Fruit fly (Drosophila melanogaster) whole organism, embryonic: ENCODE measurements around the gene CG5171.

Experiments used
- Atf-2 ChIP-seq: fragments of 200-800 bp; sonication (Bioruptor generic); optimal IDR thresholded peaks from 2 replicates; lab custom pipeline; 2016; ENCODE audit warnings: missing biosample characterization, missing genetic modification characterization
- Awh ChIP-seq: fragments of 200-800 bp; sonication (Bioruptor generic); IDR thresholded peaks from 2 replicates; pipeline ENCODE4, ENCODE4 v1.3.6; 2022; ENCODE audit warnings: missing biosample characterization, missing genetic modification characterization
- CG1024 ChIP-seq: fragments of 200-800 bp; sonication (Bioruptor generic); IDR thresholded peaks from 2 replicates; pipeline ENCODE4 v1.3.6; 2022; ENCODE audit warnings: missing biosample characterization, missing genetic modification characterization
- CG10366 ChIP-seq: fragments of 200-800 bp; sonication (Bioruptor generic); IDR thresholded peaks from 2 replicates; pipeline ENCODE4 v1.3.6; 2022; ENCODE audit warnings: missing biosample characterization, missing genetic modification characterization
- CG10462 ChIP-seq: fragments of 200-800 bp; sonication (Bioruptor generic); optimal IDR thresholded peaks from 2 replicates; lab custom pipeline; 2016; ENCODE audit warnings: missing biosample characterization, missing genetic modification characterization
- CG12299 ChIP-seq: fragments of 200-800 bp; sonication (Bioruptor generic); optimal IDR thresholded peaks from 2 replicates; lab custom pipeline; 2018; ENCODE audit warnings: missing biosample characterization, mild to moderate bottlenecking, missing genetic modification characterization
- CG13624 ChIP-seq: fragments of 200-800 bp; sonication (Bioruptor generic); optimal IDR thresholded peaks from 2 replicates; lab custom pipeline; 2016; ENCODE audit warnings: missing biosample characterization, missing genetic modification characterization
- CG14014 ChIP-seq: fragments of 200-800 bp; sonication (Bioruptor generic); IDR thresholded peaks from 2 replicates; pipeline ENCODE4 v1.3.6; 2022; ENCODE audit warnings: missing biosample characterization, missing genetic modification characterization
- CG15514 ChIP-seq: fragments of 200-800 bp; sonication (Bioruptor generic); optimal IDR thresholded peaks from 3 replicates; lab custom pipeline; 2017; ENCODE audit warnings: missing biosample characterization, missing genetic modification characterization, mild to moderate bottlenecking, moderate library complexity, missing genetic modification reagents
- CG17328 ChIP-seq: fragments of 200-800 bp; sonication (Bioruptor generic); IDR thresholded peaks from 2 replicates; pipeline ENCODE4 v1.3.6; 2022; ENCODE audit warnings: missing biosample characterization, missing genetic modification characterization
- CG2889 ChIP-seq: fragments of 200-800 bp; sonication (Bioruptor generic); IDR thresholded peaks from 3 replicates; pipeline ENCODE4 v1.3.6; 2022; ENCODE audit warnings: missing biosample characterization, missing genetic modification characterization
- CG3847 ChIP-seq: fragments of 200-800 bp; sonication (Bioruptor generic); IDR thresholded peaks from 2 replicates; pipeline ENCODE4 v1.3.6; 2022; ENCODE audit warnings: missing biosample characterization, missing genetic modification characterization
- CG4854 ChIP-seq: fragments of 200-800 bp; sonication (Bioruptor generic); optimal IDR thresholded peaks from 2 replicates; lab custom pipeline; 2016; ENCODE audit warnings: missing biosample characterization, missing genetic modification characterization, inconsistent platforms
- CG5245 ChIP-seq: fragments of 200-800 bp; sonication (Bioruptor generic); optimal IDR thresholded peaks from 3 replicates; lab custom pipeline; 2016; ENCODE audit warnings: missing biosample characterization, missing genetic modification characterization
- CG8290 ChIP-seq, 3 experiments: fragments of 200-800 bp; sonication (Bioruptor generic); optimal IDR thresholded peaks; 2 replicates each; lab custom pipeline; 2016 to 2019; ENCODE audit warnings: missing biosample characterization in 3 of 3, missing genetic modification characterization in 3 of 3, mild to moderate bottlenecking in 2 of 3, moderate library complexity in 1 of 3
- CG9797 ChIP-seq: fragments of 200-800 bp; sonication (Bioruptor generic); optimal IDR thresholded peaks from 3 replicates; lab custom pipeline; 2018; ENCODE audit warnings: missing biosample characterization, mild to moderate bottlenecking, missing genetic modification characterization
- CG9932 ChIP-seq: fragments of 200-800 bp; sonication (Bioruptor generic); IDR thresholded peaks from 2 replicates; pipeline ENCODE4 v1.3.6; 2022; ENCODE audit warnings: missing biosample characterization, missing genetic modification characterization
- CHES-1-like ChIP-seq: fragments of 200-800 bp; sonication (Bioruptor generic); optimal IDR thresholded peaks from 2 replicates; lab custom pipeline; 2016; ENCODE audit warnings: missing biosample characterization, missing genetic modification characterization
- CkIIα-i1 ChIP-seq: fragments of 200-800 bp; sonication (Bioruptor generic); IDR thresholded peaks from 2 replicates; pipeline ENCODE4 v1.3.6; 2022; ENCODE audit warnings: missing biosample characterization, missing genetic modification characterization
- CrebB ChIP-seq: fragments of 200-800 bp; sonication (Bioruptor generic); optimal IDR thresholded peaks from 3 replicates; lab custom pipeline; 2018; ENCODE audit warnings: missing biosample characterization, mild to moderate bottlenecking, missing genetic modification characterization
- D19A ChIP-seq: fragments of 200-800 bp; optimal IDR thresholded peaks from 3 replicates; lab custom pipeline; 2019; ENCODE audit warnings: missing biosample characterization, mild to moderate bottlenecking, missing genetic modification characterization, moderate library complexity
- Ets65A ChIP-seq: fragments of 200-800 bp; sonication (Bioruptor generic); peaks from one replicate; lab custom pipeline; 2016; ENCODE audit warnings: missing biosample characterization, missing genetic modification characterization
- Gsc ChIP-seq: fragments of 200-800 bp; sonication (Bioruptor generic); IDR thresholded peaks from 2 replicates; pipeline ENCODE4 v1.3.6; 2022; ENCODE audit warnings: missing biosample characterization, missing genetic modification characterization
- Gug ChIP-seq: fragments of 200-800 bp; sonication (Bioruptor generic); IDR thresholded peaks from 4 replicates; pipeline ENCODE4 v1.3.6; 2022; ENCODE audit warnings: missing biosample characterization, missing genetic modification characterization
- H2.0 ChIP-seq: fragments of 200-800 bp; sonication (Bioruptor generic); IDR thresholded peaks from 2 replicates; pipeline ENCODE4 v1.3.6; 2022; ENCODE audit warnings: missing biosample characterization, missing genetic modification characterization
- HLHmδ ChIP-seq: fragments of 200-800 bp; sonication (Bioruptor generic); optimal IDR thresholded peaks from 2 replicates; lab custom pipeline; 2018; ENCODE audit warnings: missing biosample characterization, mild to moderate bottlenecking, missing genetic modification characterization, moderate library complexity
- Hr51 ChIP-seq, 2 experiments: fragments of 200-800 bp; sonication (Bioruptor generic); optimal IDR thresholded peaks; 2 replicates in 1 of 2; 3 replicates in 1 of 2; lab custom pipeline; 2016 to 2018; ENCODE audit warnings: missing biosample characterization in 2 of 2, missing genetic modification characterization in 2 of 2, mild to moderate bottlenecking in 1 of 2, moderate library complexity in 1 of 2
- MBD-R2 ChIP-seq: fragments of 200-800 bp; sonication (Bioruptor generic); IDR thresholded peaks from 2 replicates; pipeline ENCODE4 v1.3.6; 2022; ENCODE audit warnings: missing biosample characterization, missing genetic modification characterization
- Ptx1 ChIP-seq: fragments of 200-800 bp; sonication (Bioruptor generic); IDR thresholded peaks from 2 replicates; pipeline ENCODE4 v1.3.6; 2022; ENCODE audit warnings: missing biosample characterization, missing genetic modification characterization
- Sox102F ChIP-seq: fragments of 200-800 bp; sonication (Bioruptor generic); optimal IDR thresholded peaks from 2 replicates; lab custom pipeline; 2018; ENCODE audit warnings: missing biosample characterization, mild to moderate bottlenecking, missing genetic modification characterization, moderate library complexity
- Spps ChIP-seq: fragments of 200-800 bp; sonication (Bioruptor generic); optimal IDR thresholded peaks from 2 replicates; lab custom pipeline; 2018; ENCODE audit warnings: missing biosample characterization, mild to moderate bottlenecking, missing genetic modification characterization
- Sry-β ChIP-seq: fragments of 200-800 bp; sonication (Bioruptor generic); optimal IDR thresholded peaks from 2 replicates; lab custom pipeline; 2018; ENCODE audit warnings: missing biosample characterization, mild to moderate bottlenecking, missing genetic modification characterization, moderate library complexity
- al ChIP-seq: fragments of 200-800 bp; sonication (Bioruptor generic); IDR thresholded peaks from 2 replicates; pipeline ENCODE4 v1.3.6; 2022; ENCODE audit warnings: missing biosample characterization, missing genetic modification characterization
- ase ChIP-seq: fragments of 200-800 bp; sonication (Bioruptor generic); IDR thresholded peaks from 3 replicates; pipeline ENCODE4 v1.3.6; 2022; ENCODE audit warnings: missing biosample characterization, missing genetic modification characterization
- ash1 ChIP-seq: fragments of 200-800 bp; sonication (Bioruptor generic); optimal IDR thresholded peaks from 2 replicates; lab custom pipeline; 2018; ENCODE audit warnings: missing biosample characterization, mild to moderate bottlenecking, missing genetic modification characterization
- az2 ChIP-seq: fragments of 200-800 bp; sonication (Bioruptor generic); optimal IDR thresholded peaks from 3 replicates; lab custom pipeline; 2016; ENCODE audit warnings: missing biosample characterization, missing genetic modification characterization
- bbx ChIP-seq: fragments of 200-800 bp; sonication (Bioruptor generic); IDR thresholded peaks from 2 replicates; pipeline ENCODE4 v1.3.6; 2022; ENCODE audit warnings: missing biosample characterization, missing genetic modification characterization; ENCODE audit not compliant: partially characterized antibody
- bcd ChIP-seq: fragments of 200-800 bp; sonication (Bioruptor generic); optimal IDR thresholded peaks from 2 replicates; lab custom pipeline; 2017; ENCODE audit warnings: missing biosample characterization, mild to moderate bottlenecking, missing genetic modification characterization
- caup ChIP-seq: fragments of 200-800 bp; sonication (Bioruptor generic); optimal IDR thresholded peaks from 3 replicates; lab custom pipeline; 2017; ENCODE audit warnings: missing biosample characterization, mild to moderate bottlenecking, missing genetic modification characterization, moderate library complexity; ENCODE audit not compliant: severe bottlenecking
- chinmo ChIP-seq: fragments of 200-800 bp; sonication (Bioruptor generic); IDR thresholded peaks from 4 replicates; pipeline ENCODE4 v1.3.6; 2022; ENCODE audit warnings: missing biosample characterization, missing genetic modification characterization; ENCODE audit not compliant: partially characterized antibody
- cwo ChIP-seq: fragments of 200-800 bp; sonication (Bioruptor generic); optimal IDR thresholded peaks from 3 replicates; lab custom pipeline; 2017; ENCODE audit warnings: missing biosample characterization, missing genetic modification characterization, mild to moderate bottlenecking, moderate library complexity, missing genetic modification reagents
- dimm ChIP-seq: fragments of 200-800 bp; sonication (Bioruptor generic); IDR thresholded peaks from 2 replicates; pipeline ENCODE4 v1.3.6; 2022; ENCODE audit warnings: missing biosample characterization, missing genetic modification characterization
- dmrt11E ChIP-seq: fragments of 200-800 bp; sonication (Bioruptor generic); optimal IDR thresholded peaks from 3 replicates; lab custom pipeline; 2018; ENCODE audit warnings: missing biosample characterization, mild to moderate bottlenecking, missing genetic modification characterization, moderate library complexity
- fd96Cb ChIP-seq: fragments of 200-800 bp; sonication (Bioruptor generic); optimal IDR thresholded peaks from 2 replicates; lab custom pipeline; 2018; ENCODE audit warnings: missing biosample characterization, mild to moderate bottlenecking, missing genetic modification characterization, moderate library complexity
- gce ChIP-seq: fragments of 200-800 bp; sonication (Bioruptor generic); IDR thresholded peaks from 3 replicates; pipeline ENCODE4 v1.3.6; 2022; ENCODE audit warnings: missing biosample characterization, missing genetic modification characterization
- gfzf ChIP-seq: fragments of 200-800 bp; sonication (Bioruptor generic); optimal IDR thresholded peaks from 2 replicates; lab custom pipeline; 2016; ENCODE audit warnings: missing biosample characterization, mild to moderate bottlenecking, missing genetic modification characterization, moderate library complexity
- kni ChIP-seq: fragments of 200-800 bp; sonication (Bioruptor generic); optimal IDR thresholded peaks from 3 replicates; lab custom pipeline; 2017; ENCODE audit warnings: mild to moderate bottlenecking, missing biosample characterization, missing genetic modification reagents, missing genetic modification characterization
- pum ChIP-seq: fragments of 200-800 bp; sonication (Bioruptor generic); optimal IDR thresholded peaks from 2 replicates; lab custom pipeline; 2016; ENCODE audit warnings: missing biosample characterization, missing genetic modification characterization
- sens-2 ChIP-seq: fragments of 200-800 bp; sonication (Bioruptor generic); IDR thresholded peaks from 2 replicates; pipeline ENCODE4 v1.3.6; 2022; ENCODE audit warnings: missing biosample characterization, missing genetic modification characterization
- tio ChIP-seq: fragments of 200-800 bp; sonication (Bioruptor generic); optimal IDR thresholded peaks from 2 replicates; lab custom pipeline; 2017; ENCODE audit warnings: missing biosample characterization, missing genetic modification characterization, inconsistent platforms

The CG5171 gene

dm6 chr2L:7396962-7397361 is 4.2 kb upstream of the CG5171 start (continued):
- peak; percentile 74 for TF ChIP-seq CG14014 (GFP tag; lab: Robert Waterston, UW)
- TF ChIP-seq Hr51 (GFP tag; optimal IDR thresholded peaks at IDR 0.05; lab: Kevin White, UChicago), result peak; percentile 13 to 69
- TF ChIP-seq Gsc (GFP tag; lab: Robert Waterston, UW), result no peak
- TF ChIP-seq Sox102F, result peak; percentile 77
- peak; percentile 60 for TF ChIP-seq CG9932 (GFP tag; lab: Robert Waterston, UW)
- no peak for TF ChIP-seq CG9797 (GFP tag; lab: Kevin White, UChicago)
- TF ChIP-seq CG13624 (GFP tag; lab: Kevin White, UChicago), result peak; percentile 53
- TF ChIP-seq az2 (GFP tag; lab: Kevin White, UChicago), result peak; percentile 64
- TF ChIP-seq CG5245 (GFP tag; lab: Kevin White, UChicago), result no peak
- TF ChIP-seq Gug (GFP tag; lab: Robert Waterston, UW), result peak; percentile 78
- no peak for TF ChIP-seq CHES-1-like (GFP tag; lab: Kevin White, UChicago)
- peak; percentile 15 for TF ChIP-seq dmrt11E (tag; lab: Kevin White, UChicago)
- TF ChIP-seq gce (GFP tag; lab: Robert Waterston, UW), result 0 out of 3 replicates have a peak, but pooled peaks have one; percentile 57
- peak; percentile 74 for TF ChIP-seq cwo
- TF ChIP-seq Atf-2 (GFP tag; lab: Kevin White, UChicago), result no peak
- peak; percentile 73; the same call in 1 of the 3 replicates for TF ChIP-seq ase (GFP tag; lab: Robert Waterston, UW)
- peak; percentile 46 for TF ChIP-seq CG15514
- peak; percentile 73; the same call in 1 of the 2 replicates for TF ChIP-seq Awh (GFP tag; lab: Robert Waterston, UW)
- TF ChIP-seq Spps (tag; lab: Kevin White, UChicago), result no peak
- TF ChIP-seq kni (GFP tag; lab: Kevin White, UChicago), result no peak
- TF ChIP-seq gfzf (GFP tag; lab: Kevin White, UChicago), result no peak
- no peak for TF ChIP-seq ash1 (GFP tag; lab: Kevin White, UChicago)
- peak; percentile 36 for TF ChIP-seq pum (GFP tag; lab: Kevin White, UChicago)
- TF ChIP-seq caup (GFP tag; lab: Kevin White, UChicago), result peak; percentile 61
- TF ChIP-seq CG12299 (tag; lab: Kevin White, UChicago), result peak; percentile 26
- no peak for TF ChIP-seq Sry-β (GFP tag; lab: Kevin White, UChicago)
- peak; percentile 52 for TF ChIP-seq Ets65A
- peak; percentile 53; the same call in 1 of the 2 replicates for TF ChIP-seq CG3847
- TF ChIP-seq tio, result peak; percentile 51
- TF ChIP-seq CG17328 (GFP tag; lab: Robert Waterston, UW), result no peak; the same call in 1 of the 2 replicates
- peak; percentile 31 for TF ChIP-seq CG4854 (GFP tag; lab: Kevin White, UChicago)
- peak; percentile 58 for TF ChIP-seq D19A (tag; lab: Kevin White, UChicago)
- TF ChIP-seq bcd (GFP tag; lab: Kevin White, UChicago), result peak; percentile 59
- no peak for TF ChIP-seq CkIIα-i1 (GFP tag; lab: Robert Waterston, UW)
- no peak for TF ChIP-seq CrebB (tag; lab: Kevin White, UChicago)
- peak; percentile 64 for TF ChIP-seq al (GFP tag; lab: Robert Waterston, UW)
- peak; percentile 58 for TF ChIP-seq CG1024 (GFP tag; lab: Robert Waterston, UW)
- peak; percentile 75 for TF ChIP-seq H2.0 (GFP tag; lab: Robert Waterston, UW)
- no peak for TF ChIP-seq CG2889 (GFP tag; lab: Robert Waterston, UW)
- no peak for TF ChIP-seq sens-2 (GFP tag; lab: Robert Waterston, UW)
- TF ChIP-seq chinmo (GFP tag; lab: Robert Waterston, UW), result no peak
- no peak for TF ChIP-seq bbx (GFP tag; lab: Robert Waterston, UW)
- no peak for TF ChIP-seq CG8290 (GFP tag; optimal IDR thresholded peaks at IDR 0.05; lab: Kevin White, UChicago)
- TF ChIP-seq CG8290 (tag; optimal IDR thresholded peaks at IDR 0.05; lab: Kevin White, UChicago), result peak in 1 of 2 experiments; percentile 48
- TF ChIP-seq CG10366 (GFP tag; lab: Robert Waterston, UW), result peak; percentile 69
- peak; percentile 85 for TF ChIP-seq Ptx1 (GFP tag; lab: Robert Waterston, UW)
- no peak for TF ChIP-seq dimm (GFP tag; lab: Robert Waterston, UW)
- no peak for TF ChIP-seq HLHmδ (GFP tag; lab: Kevin White, UChicago)
- peak; percentile 20; the same call in 1 of the 2 replicates for TF ChIP-seq MBD-R2
- TF ChIP-seq fd96Cb, result peak; percentile 62
- TF ChIP-seq CG10462 (GFP tag; lab: Kevin White, UChicago), result no peak
